Fruit fly (Drosophila melanogaster) whole organism, embryonic: ENCODE data around the gene CG9044.
A peak's percentile ranks its signal among the peaks of the same experiment; 100 is the strongest.

Experiments
- ATbp ChIP-seq: fragments of 200-800 bp; sonication (Bioruptor generic); optimal IDR thresholded peaks from 2 replicates; lab custom pipeline; 2017; ENCODE audit warnings: missing biosample characterization, mild to moderate bottlenecking, missing genetic modification characterization, missing genetic modification reagents
- Adf1 ChIP-seq: fragments of 200-800 bp; sonication (Bioruptor generic); IDR thresholded peaks from 2 replicates; pipeline ENCODE4 v1.3.6; 2022; ENCODE audit warnings: missing biosample characterization, missing genetic modification characterization
- Bdp1 ChIP-seq: fragments of 200-800 bp; sonication (Bioruptor generic); optimal IDR thresholded peaks from 3 replicates; lab custom pipeline; 2016; ENCODE audit warnings: missing biosample characterization, missing genetic modification characterization
- Bgb ChIP-seq: fragments of 200-800 bp; sonication (Bioruptor generic); IDR thresholded peaks from 2 replicates; pipeline ENCODE4 v1.3.6; 2022; ENCODE audit warnings: missing biosample characterization, missing genetic modification characterization; ENCODE audit not compliant: partially characterized antibody
- BtbVII ChIP-seq: fragments of 200-800 bp; sonication (Bioruptor generic); optimal IDR thresholded peaks from 3 replicates; lab custom pipeline; 2017; ENCODE audit warnings: missing biosample characterization, mild to moderate bottlenecking, missing genetic modification characterization
- C15 ChIP-seq: fragments of 200-800 bp; sonication (Bioruptor generic); IDR thresholded peaks from 3 replicates; pipeline ENCODE4 v1.3.6; 2022; ENCODE audit warnings: missing biosample characterization, missing genetic modification characterization
- CG10209 ChIP-seq: fragments of 200-800 bp; sonication (Bioruptor generic); optimal IDR thresholded peaks from 3 replicates; lab custom pipeline; 2017; ENCODE audit warnings: missing biosample characterization, mild to moderate bottlenecking, missing genetic modification characterization, missing genetic modification reagents
- CG1024 ChIP-seq: fragments of 200-800 bp; sonication (Bioruptor generic); IDR thresholded peaks from 2 replicates; pipeline ENCODE4 v1.3.6; 2022; ENCODE audit warnings: missing biosample characterization, missing genetic modification characterization
- CG12155 ChIP-seq: fragments of 200-800 bp; sonication (Bioruptor generic); optimal IDR thresholded peaks from 3 replicates; lab custom pipeline; 2016; ENCODE audit warnings: missing biosample characterization, missing genetic modification characterization
- CG13424 ChIP-seq: fragments of 200-800 bp; sonication (Bioruptor generic); optimal IDR thresholded peaks from 2 replicates; lab custom pipeline; 2019; ENCODE audit warnings: missing biosample characterization, mild to moderate bottlenecking, missing genetic modification characterization, moderate library complexity
- CG17829 ChIP-seq: fragments of 200-800 bp; optimal IDR thresholded peaks from 2 replicates; lab custom pipeline; 2019; ENCODE audit warnings: missing biosample characterization, mild to moderate bottlenecking, missing genetic modification characterization, moderate library complexity
- CG2712 ChIP-seq: fragments of 200-800 bp; optimal IDR thresholded peaks from 3 replicates; lab custom pipeline; 2019; ENCODE audit warnings: missing biosample characterization, mild to moderate bottlenecking, missing genetic modification characterization, moderate library complexity
- CG3065 ChIP-seq: fragments of 200-800 bp; sonication (Bioruptor generic); optimal IDR thresholded peaks from 2 replicates; lab custom pipeline; 2016; ENCODE audit warnings: missing biosample characterization, missing genetic modification characterization
- CG33557 ChIP-seq: fragments of 200-800 bp; sonication (Bioruptor generic); optimal IDR thresholded peaks from 2 replicates; lab custom pipeline; 2019; ENCODE audit warnings: missing biosample characterization, mild to moderate bottlenecking, missing genetic modification characterization, moderate library complexity
- CG3995 ChIP-seq: fragments of 200-800 bp; sonication (Bioruptor generic); optimal IDR thresholded peaks from 3 replicates; lab custom pipeline; 2016; ENCODE audit warnings: missing biosample characterization, missing genetic modification characterization
- CG4282 ChIP-seq: fragments of 200-800 bp; sonication (Bioruptor generic); optimal IDR thresholded peaks from 2 replicates; lab custom pipeline; 2016; ENCODE audit warnings: missing biosample characterization, missing genetic modification characterization
- CG4424 ChIP-seq: fragments of 200-800 bp; sonication (Bioruptor generic); optimal IDR thresholded peaks from 3 replicates; lab custom pipeline; 2016; ENCODE audit warnings: missing biosample characterization, missing genetic modification characterization
- CG5180 ChIP-seq: fragments of 200-800 bp; sonication (Bioruptor generic); optimal IDR thresholded peaks from 3 replicates; lab custom pipeline; 2017; ENCODE audit warnings: missing biosample characterization, missing genetic modification characterization, mild to moderate bottlenecking, moderate library complexity, missing genetic modification reagents
- CG5245 ChIP-seq: fragments of 200-800 bp; sonication (Bioruptor generic); optimal IDR thresholded peaks from 3 replicates; lab custom pipeline; 2016; ENCODE audit warnings: missing biosample characterization, missing genetic modification characterization
- CG8478 ChIP-seq: fragments of >200 bp; optimal IDR thresholded peaks from 2 replicates; lab custom pipeline; 2018
- CG8765 ChIP-seq: fragments of 200-800 bp; sonication (Bioruptor generic); IDR thresholded peaks from 2 replicates; pipeline ENCODE4 v1.3.6; 2022; ENCODE audit warnings: missing biosample characterization, missing genetic modification characterization
- CG9932 ChIP-seq: fragments of 200-800 bp; sonication (Bioruptor generic); IDR thresholded peaks from 2 replicates; pipeline ENCODE4 v1.3.6; 2022; ENCODE audit warnings: missing biosample characterization, missing genetic modification characterization
- Dfd ChIP-seq, 2 experiments: fragments of >200 bp; optimal IDR thresholded peaks; 2 replicates each; lab custom pipeline; 2017; ENCODE audit warnings: missing biosample characterization in 2 of 2, missing genetic modification characterization in 2 of 2
- Doc2 ChIP-seq: fragments of 200-800 bp; sonication (Bioruptor generic); IDR thresholded peaks from 2 replicates; pipeline ENCODE4 v1.3.6; 2022; ENCODE audit warnings: missing biosample characterization, missing genetic modification characterization
- Doc3 ChIP-seq: fragments of 200-800 bp; sonication (Bioruptor generic); IDR thresholded peaks from 3 replicates; pipeline ENCODE4 v1.3.6; 2022; ENCODE audit warnings: missing biosample characterization, missing genetic modification characterization; ENCODE audit not compliant: partially characterized antibody
- HLH3B ChIP-seq: fragments of 200-800 bp; sonication (Bioruptor generic); IDR thresholded peaks from 2 replicates; pipeline ENCODE4 v1.3.6; 2022; ENCODE audit warnings: missing biosample characterization, missing genetic modification characterization
- Lpt ChIP-seq: fragments of >200 bp; optimal IDR thresholded peaks from 2 replicates; lab custom pipeline; 2018; ENCODE audit warnings: missing biosample characterization, missing genetic modification characterization
- Mrtf ChIP-seq: fragments of 200-800 bp; sonication (Bioruptor generic); IDR thresholded peaks from 3 replicates; pipeline ENCODE4 v1.3.6; 2022; ENCODE audit warnings: missing biosample characterization, missing genetic modification characterization
- Nf-YC ChIP-seq: fragments of 200-800 bp; optimal IDR thresholded peaks from 3 replicates; lab custom pipeline; 2019; ENCODE audit warnings: missing biosample characterization, mild to moderate bottlenecking, missing genetic modification characterization, moderate library complexity
- Oaz ChIP-seq: fragments of 200-800 bp; sonication (Bioruptor generic); IDR thresholded peaks from 2 replicates; pipeline ENCODE4 v1.3.6; 2022; ENCODE audit warnings: missing biosample characterization, missing genetic modification characterization
- Scr ChIP-seq: fragments of 200-800 bp; sonication (Bioruptor generic); IDR thresholded peaks from 2 replicates; pipeline ENCODE4 v1.3.6; 2022; ENCODE audit warnings: missing biosample characterization, missing genetic modification characterization; ENCODE audit not compliant: partially characterized antibody
- Ssrp ChIP-seq: fragments of 200-800 bp; sonication (Bioruptor generic); optimal IDR thresholded peaks from 2 replicates; lab custom pipeline; 2018; ENCODE audit warnings: missing biosample characterization, mild to moderate bottlenecking, missing genetic modification characterization, moderate library complexity
- ci ChIP-seq: fragments of 200-800 bp; sonication (Bioruptor generic); IDR thresholded peaks from 3 replicates; pipeline ENCODE4 v1.3.6; 2022; ENCODE audit warnings: missing biosample characterization, missing genetic modification characterization
- danr ChIP-seq: fragments of 200-800 bp; sonication (Bioruptor generic); IDR thresholded peaks from 2 replicates; pipeline ENCODE4 v1.3.6; 2022; ENCODE audit warnings: missing biosample characterization, missing genetic modification characterization
- ems ChIP-seq: fragments of 200-800 bp; sonication (Bioruptor generic); optimal IDR thresholded peaks from 3 replicates; lab custom pipeline; 2016; ENCODE audit warnings: missing biosample characterization, missing genetic modification characterization
- grau ChIP-seq: fragments of 200-800 bp; optimal IDR thresholded peaks from 3 replicates; lab custom pipeline; 2019; ENCODE audit warnings: missing biosample characterization, mild to moderate bottlenecking, missing genetic modification characterization, moderate library complexity
- h ChIP-seq: fragments of >200 bp; optimal IDR thresholded peaks from 2 replicates; lab custom pipeline; 2017
- ken ChIP-seq: fragments of 200-800 bp; sonication (Bioruptor generic); IDR thresholded peaks from 3 replicates; pipeline ENCODE4 v1.3.6; 2022; ENCODE audit warnings: missing biosample characterization, missing genetic modification characterization
- maf-S ChIP-seq: fragments of 200-800 bp; sonication (Bioruptor generic); optimal IDR thresholded peaks from 2 replicates; lab custom pipeline; 2016; ENCODE audit warnings: missing biosample characterization, missing genetic modification characterization
- mirr ChIP-seq: fragments of 200-800 bp; sonication (Bioruptor generic); optimal IDR thresholded peaks from 3 replicates; lab custom pipeline; 2018; ENCODE audit warnings: missing biosample characterization, mild to moderate bottlenecking, missing genetic modification characterization
- nerfin-1 ChIP-seq: fragments of 200-800 bp; sonication (Bioruptor generic); optimal IDR thresholded peaks from 3 replicates; lab custom pipeline; 2019; ENCODE audit warnings: missing biosample characterization, mild to moderate bottlenecking, missing genetic modification characterization, moderate library complexity
- oc ChIP-seq: fragments of 200-800 bp; sonication (Bioruptor generic); optimal IDR thresholded peaks from 2 replicates; lab custom pipeline; 2018; ENCODE audit warnings: missing biosample characterization, mild to moderate bottlenecking, missing genetic modification characterization, moderate library complexity
- pan ChIP-seq, 4 experiments: fragments of >200 bp in 3 of 4; fragments of 200-800 bp in 1 of 4; sonication (Bioruptor generic) in 1 of 4; optimal IDR thresholded peaks in 3 of 4; IDR thresholded peaks in 1 of 4; 2 replicates each; pipeline versions ENCODE4 v1.3.6 to Lab custom; 2017 to 2022; ENCODE audit warnings: missing biosample characterization in 2 of 4, missing genetic modification characterization in 2 of 4, mixed read lengths in 1 of 4
- pita ChIP-seq: fragments of 200-800 bp; sonication (Bioruptor generic); optimal IDR thresholded peaks from 2 replicates; lab custom pipeline; 2017; ENCODE audit warnings: missing biosample characterization, mild to moderate bottlenecking, missing genetic modification characterization
- psq ChIP-seq: fragments of 200-800 bp; sonication (Bioruptor generic); optimal IDR thresholded peaks from 2 replicates; lab custom pipeline; 2017; ENCODE audit warnings: missing biosample characterization, missing genetic modification characterization
- repo ChIP-seq: fragments of 200-800 bp; sonication (Bioruptor generic); optimal IDR thresholded peaks from 2 replicates; lab custom pipeline; 2016; ENCODE audit warnings: missing biosample characterization, missing genetic modification characterization
- sd ChIP-seq: fragments of 200-800 bp; sonication (Bioruptor generic); optimal IDR thresholded peaks from 3 replicates; lab custom pipeline; 2018; ENCODE audit warnings: missing biosample characterization, mild to moderate bottlenecking, missing genetic modification characterization, moderate library complexity
- seq ChIP-seq: fragments of 200-800 bp; sonication (Bioruptor generic); IDR thresholded peaks from 2 replicates; pipeline ENCODE4 v1.3.6; 2022; ENCODE audit warnings: missing biosample characterization, missing genetic modification characterization
- tgo ChIP-seq: fragments of 200-800 bp; sonication (Bioruptor generic); IDR thresholded peaks from 3 replicates; pipeline ENCODE4 v1.3.6; 2022; ENCODE audit warnings: missing biosample characterization, missing genetic modification characterization
- trh ChIP-seq: fragments of 200-800 bp; sonication (Bioruptor generic); optimal IDR thresholded peaks from 2 replicates; lab custom pipeline; 2016; ENCODE audit warnings: missing biosample characterization, missing genetic modification characterization
- wor ChIP-seq: fragments of 200-800 bp; sonication (Bioruptor generic); IDR thresholded peaks from 2 replicates; pipeline ENCODE4 v1.3.6; 2022; ENCODE audit warnings: missing biosample characterization, missing genetic modification characterization
- zen2 ChIP-seq: fragments of 200-800 bp; sonication (Bioruptor generic); IDR thresholded peaks from 3 replicates; pipeline ENCODE4 v1.3.6; 2022; ENCODE audit warnings: missing biosample characterization, missing genetic modification characterization; ENCODE audit not compliant: partially characterized antibody

Gene CG9044

dm6 chr2L:5923603-5924138 lies 25.6 kb upstream of the CG9044 start, which contains the start of gene CG9016:
CG9016 (minus strand) TSS chr2L:5923653.
- no peak for TF ChIP-seq pan (optimal IDR thresholded peaks at IDR 0.05; lab: Kevin White, UChicago)
- TF ChIP-seq pan (GFP tag; optimal IDR thresholded peaks at IDR 0.05 in 1 of 2, IDR thresholded peaks at IDR 0.05 in 1 of 2) = no peak
- TF ChIP-seq HLH3B = no peak
- peak; percentile 97 for TF ChIP-seq Nf-YC (tag; lab: Kevin White, UChicago)
- TF ChIP-seq wor (GFP tag; lab: Robert Waterston, UW) = no peak
- no peak for TF ChIP-seq zen2 (GFP tag; lab: Robert Waterston, UW)
- TF ChIP-seq CG33557 (GFP tag; lab: Kevin White, UChicago) = no peak
- TF ChIP-seq CG4282 (GFP tag; lab: Kevin White, UChicago) = no peak
- no peak for TF ChIP-seq C15 (GFP tag; lab: Robert Waterston, UW)
- TF ChIP-seq mirr (GFP tag; lab: Kevin White, UChicago) = no peak
- no peak for TF ChIP-seq Doc2 (GFP tag; lab: Robert Waterston, UW)
- no peak for TF ChIP-seq Scr
- no peak for TF ChIP-seq CG3995 (GFP tag; lab: Kevin White, UChicago)
- peak; percentile 80 for TF ChIP-seq Adf1 (GFP tag; lab: Robert Waterston, UW)
- no peak for TF ChIP-seq Lpt (GFP tag; lab: Kevin White, UChicago)
- no peak for TF ChIP-seq CG5245 (GFP tag; lab: Kevin White, UChicago)
- TF ChIP-seq CG12155 (GFP tag; lab: Kevin White, UChicago) = no peak
- TF ChIP-seq CG3065 (GFP tag; lab: Kevin White, UChicago) = no peak
- TF ChIP-seq CG8765 = no peak
- TF ChIP-seq Ssrp (tag; lab: Kevin White, UChicago) = no peak
- TF ChIP-seq grau = no peak
- peak; percentile 46 for TF ChIP-seq CG5180 (GFP tag; lab: Kevin White, UChicago)
- TF ChIP-seq maf-S (GFP tag; lab: Kevin White, UChicago) = no peak
- TF ChIP-seq repo (GFP tag; lab: Kevin White, UChicago) = no peak
- TF ChIP-seq seq (GFP tag; lab: Robert Waterston, UW) = peak; percentile 87
- TF ChIP-seq ci (GFP tag; lab: Robert Waterston, UW) = no peak
- no peak for TF ChIP-seq ken (GFP tag; lab: Robert Waterston, UW)
- TF ChIP-seq ems (GFP tag; lab: Kevin White, UChicago) = no peak
- TF ChIP-seq tgo (GFP tag; lab: Robert Waterston, UW) = no peak
- TF ChIP-seq danr (GFP tag; lab: Robert Waterston, UW) = no peak
- no peak for TF ChIP-seq Mrtf
- no peak for TF ChIP-seq Bdp1 (GFP tag; lab: Kevin White, UChicago)
- TF ChIP-seq BtbVII (GFP tag; lab: Kevin White, UChicago) = no peak
- TF ChIP-seq h = no peak
- no peak for TF ChIP-seq Doc3 (GFP tag; lab: Robert Waterston, UW)
- TF ChIP-seq Dfd (GFP tag; optimal IDR thresholded peaks at IDR 0.05; lab: Kevin White, UChicago) = no peak
- TF ChIP-seq CG10209 = no peak
- TF ChIP-seq CG2712 (tag; lab: Kevin White, UChicago) = no peak
- TF ChIP-seq CG1024 (GFP tag; lab: Robert Waterston, UW) = no peak
- peak; percentile 19; the same call in 1 of the 2 replicates for TF ChIP-seq Bgb (GFP tag; lab: Robert Waterston, UW)
- TF ChIP-seq psq = no peak
- no peak for TF ChIP-seq pita
- TF ChIP-seq CG13424 (tag; lab: Kevin White, UChicago) = no peak
- TF ChIP-seq trh (GFP tag; lab: Kevin White, UChicago) = no peak
- TF ChIP-seq CG8478 (lab: Kevin White, UChicago) = peak; percentile 79
- no peak for TF ChIP-seq sd (tag; lab: Kevin White, UChicago)
- no peak for TF ChIP-seq CG17829 (tag; lab: Kevin White, UChicago)
- TF ChIP-seq CG9932 = no peak
- no peak for TF ChIP-seq ATbp (GFP tag; lab: Kevin White, UChicago)
- no peak for TF ChIP-seq oc (tag; lab: Kevin White, UChicago)
- no peak for TF ChIP-seq Oaz (GFP tag; lab: Robert Waterston, UW)
- no peak for TF ChIP-seq CG4424 (GFP tag; lab: Kevin White, UChicago)
- peak; percentile 5 for TF ChIP-seq nerfin-1 (tag; lab: Kevin White, UChicago)
